Worm (Caenorhabditis elegans): ENCODE data around the gene C50D2.10.

The C50D2.10 gene

DNA sequence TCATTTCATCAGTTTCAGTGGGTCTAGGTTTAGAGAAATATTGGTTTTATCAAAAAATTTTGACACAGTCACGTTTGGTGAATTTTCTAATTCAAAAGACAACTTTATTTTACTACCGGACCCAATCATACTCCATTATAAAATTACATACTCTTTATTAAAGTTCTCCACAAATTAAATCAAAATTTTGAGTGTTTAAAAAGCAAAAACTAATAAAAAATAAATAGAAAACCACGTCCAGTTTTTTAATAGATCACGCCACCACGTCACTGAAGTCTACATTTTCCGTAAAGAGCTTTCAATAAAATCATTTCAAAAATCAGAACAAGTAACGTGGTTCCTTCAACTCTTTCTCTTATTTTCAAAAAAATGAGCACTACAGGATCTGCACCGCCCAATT lies 7.0 kb downstream of the C50D2.10 start, which contains the start of gene txt-1:
TSS of gene txt-1 (plus strand) at position 301 of the 400 bp plus-strand sequence.
- no peak for TF ChIP-seq ceh-22 (tag; optimal IDR thresholded peaks at IDR 0.05)
- no peak for TF ChIP-seq fkh-6 (tag; optimal IDR thresholded peaks at IDR 0.05)
- no peak for TF ChIP-seq lim-6 (tag; optimal IDR thresholded peaks at IDR 0.05)
- no peak for TF ChIP-seq ahr-1 (tag; optimal IDR thresholded peaks at IDR 0.05)
- no peak for TF ChIP-seq gmeb-2 (tag; optimal IDR thresholded peaks at IDR 0.05)
- no peak for TF ChIP-seq syd-9 (tag; optimal IDR thresholded peaks at IDR 0.05)
- TF ChIP-seq mec-3 (tag; optimal IDR thresholded peaks at IDR 0.05; ENCODE audit: borderline replicate concordance): no peak
- TF ChIP-seq unc-86 (tag; optimal IDR thresholded peaks at IDR 0.05): no peak
- no peak for TF ChIP-seq ceh-9 (tag; optimal IDR thresholded peaks at IDR 0.05)
- no peak for TF ChIP-seq ceh-34 (tag; optimal IDR thresholded peaks at IDR 0.05)
- TF ChIP-seq sox-2 (GFP tag; IDR thresholded peaks at IDR 0.05): no peak
- no peak for TF ChIP-seq ztf-16 (tag; optimal IDR thresholded peaks at IDR 0.05)
- TF ChIP-seq dmd-4 (tag; optimal IDR thresholded peaks at IDR 0.05; ENCODE audit: borderline replicate concordance): no peak
- no peak for TF ChIP-seq pqm-1 (tag; optimal IDR thresholded peaks at IDR 0.05)
- no peak for TF ChIP-seq elt-2 (tag; optimal IDR thresholded peaks at IDR 0.05)

DNA sequence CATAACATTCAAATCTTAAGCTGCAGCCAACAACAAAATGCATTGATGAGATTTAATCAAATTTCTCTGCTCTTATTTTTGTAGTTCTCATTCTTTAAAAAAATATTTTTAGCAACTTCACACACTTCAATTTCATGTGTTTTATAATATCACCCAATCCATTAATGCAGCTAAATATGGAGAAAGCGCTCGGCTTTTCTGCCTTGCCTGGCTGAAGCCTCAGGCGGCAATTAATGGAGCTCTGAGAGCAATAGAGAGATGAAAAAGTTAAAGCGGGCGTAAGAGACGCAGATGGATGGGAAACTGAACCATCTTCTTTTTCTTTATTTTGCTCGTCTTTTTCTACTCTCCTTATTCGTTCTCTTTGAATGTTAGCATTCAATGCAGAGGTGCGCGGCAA lies 8.8 kb downstream of the C50D2.10 start:
- no peak for TF ChIP-seq ceh-45 (GFP tag; IDR thresholded peaks at IDR 0.05)
- no peak for TF ChIP-seq ztf-16 (tag; optimal IDR thresholded peaks at IDR 0.05)
- peak; percentile 54 for TF ChIP-seq unc-42 (tag; optimal IDR thresholded peaks at IDR 0.05)
- TF ChIP-seq C08G9.2 (tag; optimal IDR thresholded peaks at IDR 0.05): no peak
- TF ChIP-seq rnt-1 (tag; optimal IDR thresholded peaks at IDR 0.05): no peak

DNA sequence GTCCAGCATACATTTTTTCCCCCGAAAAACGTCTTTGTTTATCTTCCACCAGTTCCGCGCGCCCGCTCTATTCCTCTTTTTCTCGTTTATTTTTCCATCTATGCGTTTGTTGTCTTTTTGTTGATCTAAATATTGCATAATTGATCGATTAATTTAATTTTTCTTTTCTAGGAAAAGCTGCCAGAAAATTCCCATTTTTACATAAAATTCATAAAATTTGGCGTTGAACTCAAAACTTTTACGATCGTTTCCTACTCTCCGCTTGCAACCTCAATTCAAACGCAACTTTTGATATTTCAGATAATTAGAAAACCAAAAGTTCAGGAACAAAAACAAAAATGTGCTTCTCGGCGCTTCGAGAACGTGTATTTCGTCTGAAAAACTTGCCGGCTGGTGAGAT lies 9.9 kb downstream of the C50D2.10 start, which contains the start of gene C50D2.2:
TSS of gene C50D2.2 (plus strand) at position 301 of the 400 bp plus-strand sequence.
- TF ChIP-seq ama-1 (optimal IDR thresholded peaks at IDR 0.05) (no peak), T23F11.4 (GFP tag; optimal IDR thresholded peaks at IDR 0.05) (no peak), Y22D7AL.16 (tag; optimal IDR thresholded peaks at IDR 0.05) (no peak), hlh-13 (GFP tag; optimal IDR thresholded peaks at IDR 0.05) (no peak), ttx-3 (tag; optimal IDR thresholded peaks at IDR 0.05) (no peak)

DNA sequence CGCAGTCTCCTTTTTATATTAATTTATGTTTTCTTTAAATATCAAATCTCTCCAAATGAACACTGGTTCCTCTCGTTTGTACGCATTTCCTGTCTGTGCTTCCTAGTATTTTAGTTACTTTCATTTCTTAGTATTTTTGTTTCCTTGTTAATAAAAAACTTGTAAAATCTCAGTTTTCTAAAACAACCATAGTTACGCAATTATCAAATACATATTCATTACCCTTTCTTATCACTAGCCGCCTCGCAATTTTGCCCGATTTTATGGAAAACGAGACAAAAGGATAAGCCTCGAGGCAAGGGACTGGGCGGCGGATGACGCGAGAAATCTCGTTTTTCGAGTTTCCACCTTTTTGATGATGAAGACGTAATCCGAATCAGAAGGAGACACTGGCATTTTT lies 12.3 kb downstream of the C50D2.10 start, which contains the start of gene C50D2.1:
TSS of gene C50D2.1 (plus strand) at position 301 of the 400 bp plus-strand sequence.
- TF ChIP-seq ceh-45 (GFP tag; IDR thresholded peaks at IDR 0.05) (no peak), sox-4 (tag; optimal IDR thresholded peaks at IDR 0.05) (no peak), unc-55 (GFP tag; optimal IDR thresholded peaks at IDR 0.05) (no peak), ref-2 (tag; optimal IDR thresholded peaks at IDR 0.05) (no peak), ceh-2 (tag; optimal IDR thresholded peaks at IDR 0.05) (no peak), dve-1 (tag; optimal IDR thresholded peaks at IDR 0.05) (no peak), ama-1 (optimal IDR thresholded peaks at IDR 0.05) (no peak), K09A11.1 (tag; optimal IDR thresholded peaks at IDR 0.05; ENCODE audit: insufficient read depth) (no peak), lim-6 (tag; optimal IDR thresholded peaks at IDR 0.05) (no peak), ceh-22 (tag; optimal IDR thresholded peaks at IDR 0.05) (no peak), hlh-15 (tag; optimal IDR thresholded peaks at IDR 0.05) (no peak), ttx-3 (tag; optimal IDR thresholded peaks at IDR 0.05) (no peak)

DNA sequence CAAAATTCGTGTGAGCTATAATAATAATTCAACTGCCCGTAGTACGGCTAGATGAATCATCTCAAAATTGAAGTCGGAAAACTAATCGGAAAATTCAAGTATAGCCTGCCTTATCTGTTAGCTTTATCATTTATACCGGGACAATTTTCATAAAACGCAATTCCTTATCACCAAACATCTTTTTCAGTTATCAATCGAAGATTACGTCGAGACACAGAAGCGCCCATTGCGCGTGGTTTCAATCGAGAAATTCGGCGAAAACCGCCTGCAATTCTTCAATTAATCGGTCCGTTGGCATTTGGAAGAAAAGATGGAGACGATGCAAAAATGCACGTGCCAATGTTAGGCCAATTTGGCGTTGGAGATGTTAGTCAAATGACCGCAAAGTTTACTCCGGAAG lies 13.3 kb downstream of the C50D2.10 start:
- peak; percentile 18 for TF ChIP-seq elt-2 (tag; optimal IDR thresholded peaks at IDR 0.05)
- TF ChIP-seq lin-11 (tag; optimal IDR thresholded peaks at IDR 0.05): no peak

DNA sequence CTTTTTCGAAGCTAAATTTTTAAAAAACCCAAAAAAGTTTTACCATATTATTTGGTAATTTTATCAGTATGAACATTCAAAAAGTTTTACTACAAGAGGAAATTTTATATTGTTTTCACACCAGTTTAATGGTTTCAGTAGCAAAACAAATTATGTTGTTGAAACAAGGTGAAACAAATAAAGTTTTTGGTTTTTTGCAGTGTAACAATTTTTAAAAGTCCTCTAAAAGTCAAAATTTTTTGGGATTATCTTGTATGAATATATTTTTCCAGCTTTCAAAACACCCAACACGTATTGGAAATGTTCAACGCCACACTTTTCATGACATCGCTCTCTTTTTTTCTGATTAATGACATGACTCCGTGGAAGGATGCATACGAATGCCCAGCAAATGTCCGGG lies 18.0 kb downstream of the C50D2.10 start, which contains the start of gene srt-54:
TSS of gene srt-54 (plus strand) at position 301 of the 400 bp plus-strand sequence.
- TF ChIP-seq hlh-15 (tag; optimal IDR thresholded peaks at IDR 0.05) (no peak), fkh-10 (GFP tag; optimal IDR thresholded peaks at IDR 0.05) (no peak), F13H6.1 (tag; optimal IDR thresholded peaks at IDR 0.05) (no peak), nhr-232 (tag; optimal IDR thresholded peaks at IDR 0.05) (no peak), mec-3 (tag; optimal IDR thresholded peaks at IDR 0.05; ENCODE audit: borderline replicate concordance) (no peak), ttx-3 (tag; optimal IDR thresholded peaks at IDR 0.05) (no peak), C08G9.2 (tag; optimal IDR thresholded peaks at IDR 0.05) (no peak), fax-1 (tag; optimal IDR thresholded peaks at IDR 0.05) (no peak), unc-86 (tag; optimal IDR thresholded peaks at IDR 0.05) (no peak), hlh-6 (tag; optimal IDR thresholded peaks at IDR 0.05) (no peak), Y22D7AL.16 (tag; optimal IDR thresholded peaks at IDR 0.05) (no peak), pat-9 (tag; optimal IDR thresholded peaks at IDR 0.05) (no peak), pax-1 (tag; optimal IDR thresholded peaks at IDR 0.05) (no peak), pag-3 (tag; optimal IDR thresholded peaks at IDR 0.05; ENCODE audit: borderline replicate concordance) (no peak)

Measured in whole organism, late embryonic.